Worm (Caenorhabditis elegans) whole organism, L4/young adult: Measurements from ENCODE around the gene Y46B2A.3.

ENCODE experiments used
- W03F9.2 ChIP-seq: fragments of 150-350 bp; optimal IDR thresholded peaks from 2 replicates; lab custom pipeline; 2014; ENCODE audit warnings: missing biosample characterization, missing genetic modification characterization
- him-1 ChIP-seq: sonication (generic microtip); optimal IDR thresholded peaks from 2 replicates; lab custom pipeline; 2016; ENCODE audit warnings: missing genotype, missing genetic modification reagents, missing genetic modification characterization, missing compliant biosample characterization

DNA sequence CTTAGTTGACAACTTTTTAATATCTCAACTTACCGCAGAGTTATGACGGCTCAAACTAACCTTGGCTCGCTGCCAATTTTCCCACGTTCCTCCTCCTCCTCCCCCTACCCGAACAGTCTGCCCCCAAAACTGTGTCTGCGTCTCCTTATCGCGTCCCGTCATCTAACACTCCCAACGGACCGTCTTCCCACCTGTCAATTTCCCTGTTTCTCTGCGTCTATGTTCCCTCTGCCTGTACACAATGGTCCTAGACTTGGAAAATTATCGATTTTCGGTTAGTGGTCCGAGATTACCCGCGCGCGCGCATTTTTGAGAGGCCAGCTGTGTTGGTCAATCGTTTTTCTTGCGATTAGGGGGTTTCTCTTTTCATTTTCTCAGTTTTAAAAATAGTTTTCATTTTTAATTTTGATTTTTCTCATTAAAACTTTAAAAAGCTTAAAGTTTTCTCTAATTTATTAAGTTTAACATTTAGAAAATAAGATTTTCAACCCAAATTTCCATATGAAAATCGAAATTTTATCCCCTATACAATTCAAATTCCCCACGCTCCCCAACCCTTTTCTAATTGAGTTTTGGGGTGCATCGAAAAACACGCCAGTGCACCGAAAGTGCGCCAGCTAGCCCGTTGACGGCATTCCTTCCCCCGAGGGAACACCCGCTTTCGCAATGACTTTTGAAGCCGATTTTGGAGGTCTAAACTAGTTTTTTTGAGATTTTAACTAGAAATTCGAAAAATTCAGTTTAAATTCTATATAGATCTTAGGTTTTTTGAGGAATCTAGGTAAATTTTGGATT, 6.5 kb upstream of the Y46B2A.3 start, which contains the start of gene alg-2:
- no peak for TF ChIP-seq him-1 (tag; lab: Kevin White, UChicago)
- TF ChIP-seq W03F9.2, result no peak
